Worm (Caenorhabditis elegans) whole organism, L1 larva: ENCODE results near the gene F33A8.4.

Experiments
- alr-1 ChIP-seq: fragments of 200-800 bp; sonication (Bioruptor generic); optimal IDR thresholded peaks from 2 replicates; lab custom pipeline; 2018; ENCODE audit warnings: borderline replicate concordance, mild to moderate bottlenecking, missing genetic modification characterization, missing compliant biosample characterization
- ceh-82 ChIP-seq, 3 experiments: fragments of 150-350 bp in 1 of 3; sonication (generic microtip) in 2 of 3; optimal IDR thresholded peaks; 2 replicates each; lab custom pipeline; 2014 to 2017; ENCODE audit warnings: missing biosample characterization in 3 of 3, missing genetic modification characterization in 3 of 3
- dpl-1 ChIP-seq, 3 experiments: fragments of 150-350 bp in 2 of 3; sonication (generic microtip) in 1 of 3; optimal IDR thresholded peaks; 2 replicates each; lab custom pipeline; 2014 to 2017; ENCODE audit warnings: missing biosample characterization in 3 of 3, missing genetic modification characterization in 3 of 3, missing genetic modification reagents in 3 of 3
- egl-27 ChIP-seq, 2 experiments: fragments of 150-350 bp in 1 of 2; sonication (generic microtip); optimal IDR thresholded peaks; 3 replicates each; lab custom pipeline; 2017 to 2018; ENCODE audit warnings: missing biosample characterization in 2 of 2, missing genetic modification characterization in 2 of 2, missing genetic modification reagents in 2 of 2
- fkh-10 ChIP-seq: sonication (generic microtip); optimal IDR thresholded peaks from 2 replicates; lab custom pipeline; 2017; ENCODE audit warnings: missing biosample characterization, missing genetic modification reagents, missing genetic modification characterization
- lin-39 ChIP-seq: fragments of 150-350 bp; optimal IDR thresholded peaks from 2 replicates; lab custom pipeline; 2014; ENCODE audit warnings: missing biosample characterization, missing genetic modification reagents, missing genetic modification characterization
- nhr-76 ChIP-seq: sonication (generic microtip); optimal IDR thresholded peaks from 2 replicates; lab custom pipeline; 2017; ENCODE audit warnings: missing biosample characterization, missing genetic modification characterization
- nhr-77 ChIP-seq: fragments of 150-350 bp; optimal IDR thresholded peaks from 2 replicates; lab custom pipeline; 2014; ENCODE audit warnings: missing biosample characterization, missing genetic modification characterization
- nhr-85 ChIP-seq: sonication (generic microtip); peaks from one replicate; lab custom pipeline; 2016; ENCODE audit warnings: missing genetic modification characterization, inconsistent platforms, missing compliant biosample characterization
- rnt-1 ChIP-seq: sonication (generic microtip); optimal IDR thresholded peaks from 2 replicates; lab custom pipeline; 2016; ENCODE audit warnings: mild to moderate bottlenecking, missing genetic modification characterization, moderate library complexity, missing compliant biosample characterization
- sox-4 ChIP-seq: sonication (generic microtip); optimal IDR thresholded peaks from 2 replicates; lab custom pipeline; 2016; ENCODE audit warnings: missing genetic modification characterization, missing compliant biosample characterization
- zip-4 ChIP-seq: fragments of 200-800 bp; sonication (Bioruptor generic); optimal IDR thresholded peaks from 2 replicates; lab custom pipeline; 2018; ENCODE audit warnings: mild to moderate bottlenecking, missing genetic modification characterization, moderate library complexity, missing compliant biosample characterization

DNA sequence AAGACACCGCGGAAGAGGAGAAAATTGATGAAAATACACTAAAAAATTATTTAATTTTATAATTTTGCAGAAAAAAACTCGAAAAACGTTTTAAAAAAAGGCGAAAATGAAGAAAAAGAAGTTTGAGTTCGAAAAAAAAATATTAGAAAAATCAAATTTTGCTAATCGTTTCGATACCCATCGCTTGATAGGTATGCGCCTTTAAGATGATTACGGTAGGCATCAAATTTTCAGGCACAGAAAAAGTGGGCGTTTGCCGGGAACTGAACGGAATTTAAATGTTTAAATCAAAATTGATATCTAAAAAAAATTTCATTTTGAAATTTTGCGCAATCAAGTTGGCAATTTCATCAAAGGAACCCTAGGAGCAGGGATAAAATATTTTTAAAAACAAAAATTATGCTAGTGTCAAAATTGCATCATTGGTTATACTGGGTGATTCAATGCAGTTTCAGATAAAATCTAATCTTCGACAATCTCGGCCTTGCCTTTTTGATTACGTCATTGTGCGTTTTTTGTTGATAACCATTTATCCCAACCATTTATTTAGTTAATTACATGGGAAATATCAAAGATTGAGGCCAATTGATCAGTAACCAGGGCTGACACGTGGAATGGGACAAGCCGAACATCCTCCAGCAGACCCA, 5.2 kb downstream of the F33A8.4 start:
- TF ChIP-seq fkh-10 (GFP tag; lab: Kevin White, UChicago) (no peak), rnt-1 (tag; lab: Kevin White, UChicago) (no peak), ceh-82 (tag; optimal IDR thresholded peaks at IDR 0.05; lab: Kevin White, UChicago) (no peak), alr-1 (no peak), dpl-1 (GFP tag; optimal IDR thresholded peaks at IDR 0.05; lab: Kevin White, UChicago) (no peak), nhr-85 (tag; lab: Kevin White, UChicago) (peak; percentile 73), zip-4 (GFP tag; lab: Kevin White, UChicago) (no peak), lin-39 (tag; lab: Kevin White, UChicago) (no peak), nhr-76 (tag; lab: Kevin White, UChicago) (no peak), egl-27 (tag; optimal IDR thresholded peaks at IDR 0.05; lab: Kevin White, UChicago) (no peak), nhr-77 (tag; lab: Kevin White, UChicago) (no peak), sox-4 (tag; lab: Kevin White, UChicago) (no peak)
